Worm (Caenorhabditis elegans) whole organism, L2 larva: ENCODE results near the gene ugt-40.

Experiments used
- C34F6.9 ChIP-seq: fragments of 150-350 bp; optimal IDR thresholded peaks from 2 replicates; lab custom pipeline; 2014; ENCODE audit warnings: missing biosample characterization, missing genetic modification characterization
- F13H6.1 ChIP-seq: sonication (generic microtip); optimal IDR thresholded peaks from 2 replicates; lab custom pipeline; 2016; ENCODE audit warnings: missing genetic modification characterization, missing compliant biosample characterization
- blmp-1 ChIP-seq: sonication (generic microtip); optimal IDR thresholded peaks from 2 replicates; lab custom pipeline; 2017; ENCODE audit warnings: missing genetic modification characterization, mild to moderate bottlenecking, missing compliant biosample characterization, antibody characterized with exemption, moderate library complexity; ENCODE audit not compliant: insufficient read depth
- crh-2 ChIP-seq: sonication (generic microtip); optimal IDR thresholded peaks from 2 replicates; lab custom pipeline; 2017; ENCODE audit warnings: missing biosample characterization, missing genetic modification characterization
- elt-3 ChIP-seq: sonication (generic microtip); optimal IDR thresholded peaks from 2 replicates; lab custom pipeline; 2017; ENCODE audit warnings: missing biosample characterization, missing genetic modification characterization
- lin-11 ChIP-seq: fragments of 150-350 bp; sonication (generic microtip); optimal IDR thresholded peaks from 2 replicates; lab custom pipeline; 2014; ENCODE audit warnings: missing biosample characterization, missing genetic modification characterization, inconsistent platforms, mixed read lengths
- lin-13 ChIP-seq: fragments of 150-350 bp; optimal IDR thresholded peaks from 2 replicates; lab custom pipeline; 2014; ENCODE audit warnings: missing biosample characterization, missing genetic modification reagents, missing genetic modification characterization
- lin-39 ChIP-seq: fragments of 150-350 bp; optimal IDR thresholded peaks from 2 replicates; lab custom pipeline; 2014; ENCODE audit warnings: missing biosample characterization, missing genetic modification reagents, missing genetic modification characterization
- mdl-1 ChIP-seq, 2 experiments: fragments of 150-350 bp in 1 of 2; sonication (generic microtip) in 1 of 2; optimal IDR thresholded peaks; 2 replicates each; lab custom pipeline; 2017; ENCODE audit warnings: missing biosample characterization in 2 of 2, missing genetic modification characterization in 2 of 2
- nhr-10 ChIP-seq: sonication (generic microtip); optimal IDR thresholded peaks from 2 replicates; lab custom pipeline; 2017; ENCODE audit warnings: missing biosample characterization, missing genetic modification characterization
- nhr-11 ChIP-seq: fragments of 150-350 bp; optimal IDR thresholded peaks from 2 replicates; lab custom pipeline; 2014; ENCODE audit warnings: missing biosample characterization, missing genetic modification characterization
- nhr-237 ChIP-seq: fragments of 150-350 bp; optimal IDR thresholded peaks from 2 replicates; lab custom pipeline; 2014; ENCODE audit warnings: missing biosample characterization, missing genetic modification characterization
- nhr-77 ChIP-seq: fragments of 150-350 bp; optimal IDR thresholded peaks from 2 replicates; lab custom pipeline; 2014; ENCODE audit warnings: missing biosample characterization, missing genetic modification characterization
- skn-1 ChIP-seq: sonication (generic microtip); optimal IDR thresholded peaks from 2 replicates; lab custom pipeline; 2017; ENCODE audit warnings: missing biosample characterization, missing genetic modification characterization
- sma-9 ChIP-seq, 2 experiments: fragments of 150-350 bp in 1 of 2; sonication (generic microtip) in 1 of 2; optimal IDR thresholded peaks; 2 replicates each; lab custom pipeline; 2014 to 2016; ENCODE audit warnings: missing genetic modification characterization in 2 of 2, mild to moderate bottlenecking in 1 of 2, missing biosample characterization in 1 of 2, missing compliant biosample characterization in 1 of 2, missing genetic modification reagents in 1 of 2, moderate library complexity in 1 of 2
- snpc-4 ChIP-seq: fragments of 150-350 bp; optimal IDR thresholded peaks from 2 replicates; lab custom pipeline; 2014; ENCODE audit warnings: missing biosample characterization, missing genetic modification characterization
- unc-62 ChIP-seq: fragments of 150-350 bp; optimal IDR thresholded peaks from 2 replicates; lab custom pipeline; 2014; ENCODE audit warnings: missing biosample characterization, missing genetic modification reagents, missing genetic modification characterization
- ztf-1 ChIP-seq: fragments of 200-800 bp; sonication (Bioruptor generic); conservative IDR thresholded peaks from 2 replicates; pipeline ENCODE4 v1.3.6; 2022; ENCODE audit warnings: missing genetic modification characterization, missing compliant biosample characterization

Gene ugt-40

ce11 chrV:7091287-7091686, 50.5 kb downstream of the ugt-40 start, which contains the start of gene nhr-286:
Gene nhr-286 (minus strand): TSS chrV:7091610.
- TF ChIP-seq lin-11 (no peak), blmp-1 (tag; lab: Kevin White, UChicago) (no peak), nhr-11 (tag; lab: Kevin White, UChicago) (no peak), crh-2 (tag; lab: Kevin White, UChicago) (no peak), nhr-10 (no peak), snpc-4 (tag; lab: Kevin White, UChicago) (no peak), sma-9 (GFP tag; optimal IDR thresholded peaks at IDR 0.05; lab: Kevin White, UChicago) (no peak), sma-9 (tag; optimal IDR thresholded peaks at IDR 0.05; lab: Kevin White, UChicago) (no peak), elt-3 (no peak), skn-1 (tag; lab: Kevin White, UChicago) (no peak), ztf-1 (no peak), mdl-1 (tag; optimal IDR thresholded peaks at IDR 0.05; lab: Kevin White, UChicago) (no peak), F13H6.1 (tag; lab: Kevin White, UChicago) (no peak), nhr-237 (tag; lab: Kevin White, UChicago) (no peak), lin-39 (tag; lab: Kevin White, UChicago) (no peak), lin-13 (no peak), unc-62 (GFP tag; lab: Kevin White, UChicago) (no peak), C34F6.9 (tag; lab: Kevin White, UChicago) (no peak), nhr-77 (tag; lab: Kevin White, UChicago) (no peak)
